Fruit fly (Drosophila melanogaster): ENCODE measurements around the gene CG14937.

- TF ChIP-seq CG9948 (tag; optimal IDR thresholded peaks at IDR 0.05) (no peak), CG15710 (tag; optimal IDR thresholded peaks at IDR 0.05) (no peak), CG34367 (tag; optimal IDR thresholded peaks at IDR 0.05) (no peak), EcR (GFP tag; optimal IDR thresholded peaks at IDR 0.05) (no peak), Ets98B (GFP tag; IDR thresholded peaks at IDR 0.05) (no peak), Pif1A (GFP tag; optimal IDR thresholded peaks at IDR 0.05) (no peak), Snoo (tag; optimal IDR thresholded peaks at IDR 0.05) (no peak), D1 (tag; optimal IDR thresholded peaks at IDR 0.05) (no peak), CG17806 (tag; optimal IDR thresholded peaks at IDR 0.05) (no peak), rn (GFP tag; IDR thresholded peaks at IDR 0.05) (no peak), Pif1B (GFP tag; optimal IDR thresholded peaks at IDR 0.05) (no peak), CG8301 (tag; optimal IDR thresholded peaks at IDR 0.05) (no peak), gl (tag; optimal IDR thresholded peaks at IDR 0.05) (no peak)
These were observed 35.4 kb upstream of the CG14937 start, which contains the start of gene esc for dm6 chr2L:11829277-11829676.

Measured in whole organism, pupa.